Worm (Caenorhabditis elegans) whole organism, L4 larva: ENCODE results near the gene ceh-30.

Experiments used
- D1046.2 ChIP-seq: fragments of 200-800 bp; sonication (Bioruptor generic); IDR thresholded peaks from 2 replicates; pipeline ENCODE4 v1.3.6; 2022; ENCODE audit warnings: missing genetic modification characterization, missing compliant biosample characterization
- F49E8.2 ChIP-seq: sonication (generic microtip); optimal IDR thresholded peaks from 2 replicates; lab custom pipeline; 2016; ENCODE audit warnings: missing compliant biosample characterization, mild to moderate bottlenecking, missing genetic modification characterization, borderline replicate concordance
- Y105C5A.15 ChIP-seq: fragments of 200-800 bp; sonication (Bioruptor generic); IDR thresholded peaks from 2 replicates; pipeline ENCODE4 v1.3.6; 2022; ENCODE audit warnings: missing genetic modification characterization, missing compliant biosample characterization
- Y48G9A.11 ChIP-seq: fragments of 200-800 bp; sonication (Bioruptor generic); IDR thresholded peaks from 2 replicates; pipeline ENCODE4 v1.3.6; 2022; ENCODE audit warnings: missing genetic modification reagents, missing genetic modification characterization, missing compliant biosample characterization
- Y75B8A.6 ChIP-seq: fragments of 200-800 bp; sonication (Bioruptor generic); IDR thresholded peaks from 2 replicates; pipeline ENCODE4 v1.3.6; 2022; ENCODE audit warnings: missing genetic modification reagents, missing genetic modification characterization, missing compliant biosample characterization
- ZK546.5 ChIP-seq, 2 experiments: sonication (generic microtip); optimal IDR thresholded peaks; 2 replicates each; lab custom pipeline; 2017; ENCODE audit warnings: missing biosample characterization in 2 of 2, missing genetic modification characterization in 2 of 2
- aha-1 ChIP-seq: fragments of 150-350 bp; peaks from one replicate; lab custom pipeline; 2014; ENCODE audit warnings: missing biosample characterization, missing genetic modification characterization
- aly-2 ChIP-seq: sonication (generic microtip); optimal IDR thresholded peaks from 2 replicates; lab custom pipeline; 2018; ENCODE audit warnings: missing biosample characterization, missing genetic modification characterization
- arid-1 ChIP-seq: fragments of 200-800 bp; sonication (Bioruptor generic); conservative IDR thresholded peaks from 2 replicates; pipeline ENCODE4 v1.3.6; 2022; ENCODE audit warnings: missing genetic modification reagents, missing genetic modification characterization, missing compliant biosample characterization
- ceh-32 ChIP-seq: sonication (generic microtip); optimal IDR thresholded peaks from 2 replicates; lab custom pipeline; 2016; ENCODE audit warnings: mild to moderate bottlenecking, missing genetic modification characterization, missing compliant biosample characterization; ENCODE audit not compliant: poor library complexity
- ceh-44 ChIP-seq: fragments of 200-800 bp; sonication (Bioruptor generic); IDR thresholded peaks from 2 replicates; pipeline ENCODE4 v1.3.6; 2022; ENCODE audit warnings: missing genetic modification reagents, missing genetic modification characterization, missing compliant biosample characterization
- ceh-82 ChIP-seq: sonication (generic microtip); optimal IDR thresholded peaks from 2 replicates; lab custom pipeline; 2017; ENCODE audit warnings: missing biosample characterization, missing genetic modification characterization
- ces-1 ChIP-seq: fragments of 150-350 bp; sonication (generic microtip); optimal IDR thresholded peaks from 4 replicates; lab custom pipeline; 2014; ENCODE audit warnings: missing biosample characterization, missing genetic modification reagents, missing genetic modification characterization
- cey-2 ChIP-seq: sonication (generic microtip); optimal IDR thresholded peaks from 3 replicates; lab custom pipeline; 2017; ENCODE audit warnings: missing genetic modification characterization, mild to moderate bottlenecking, missing compliant biosample characterization, antibody characterized with exemption, borderline replicate concordance; ENCODE audit not compliant: insufficient read depth
- ctbp-1 ChIP-seq: fragments of 200-800 bp; sonication (Bioruptor generic); IDR thresholded peaks from 2 replicates; pipeline ENCODE4 v1.3.6; 2022; ENCODE audit warnings: missing genetic modification reagents, missing genetic modification characterization, missing compliant biosample characterization
- daf-16 ChIP-seq, 3 experiments: sonication (generic microtip); optimal IDR thresholded peaks; 2 replicates each; lab custom pipeline; 2016 to 2017; ENCODE audit warnings: missing genetic modification characterization in 3 of 3, missing genetic modification reagents in 3 of 3, mild to moderate bottlenecking in 2 of 3, missing compliant biosample characterization in 2 of 3, missing biosample characterization in 1 of 3, moderate library complexity in 1 of 3
- daf-8 ChIP-seq: fragments of 200-800 bp; sonication (Bioruptor generic); IDR thresholded peaks from 2 replicates; pipeline ENCODE4 v1.3.6; 2022; ENCODE audit warnings: missing genetic modification characterization, missing compliant biosample characterization
- dpl-1 ChIP-seq: fragments of 150-350 bp; optimal IDR thresholded peaks from 2 replicates; lab custom pipeline; 2014; ENCODE audit warnings: missing biosample characterization, missing genetic modification reagents, missing genetic modification characterization
- duxl-1 ChIP-seq: sonication (generic microtip); optimal IDR thresholded peaks from 2 replicates; lab custom pipeline; 2016; ENCODE audit warnings: mild to moderate bottlenecking, missing genetic modification characterization, moderate library complexity, missing compliant biosample characterization; ENCODE audit not compliant: poor library complexity
- egl-27 ChIP-seq: sonication (generic microtip); optimal IDR thresholded peaks from 3 replicates; lab custom pipeline; 2017; ENCODE audit warnings: missing biosample characterization, missing genetic modification reagents, missing genetic modification characterization
- egl-43 ChIP-seq: fragments of 200-800 bp; sonication (Bioruptor generic); IDR thresholded peaks from 2 replicates; pipeline ENCODE4 v1.3.6; 2022; ENCODE audit warnings: missing genetic modification reagents, missing genetic modification characterization, missing compliant biosample characterization
- fkh-10 ChIP-seq: fragments of 150-350 bp; optimal IDR thresholded peaks from 2 replicates; lab custom pipeline; 2014; ENCODE audit warnings: missing biosample characterization, missing genetic modification reagents, missing genetic modification characterization
- hlh-11 ChIP-seq: fragments of 200-800 bp; sonication (Bioruptor generic); optimal IDR thresholded peaks from 2 replicates; lab custom pipeline; 2018; ENCODE audit warnings: mild to moderate bottlenecking, missing genetic modification characterization, missing compliant biosample characterization
- hmg-1.1 ChIP-seq: fragments of 200-800 bp; sonication (Bioruptor generic); IDR thresholded peaks from 2 replicates; pipeline ENCODE4 v1.3.6; 2022; ENCODE audit warnings: missing genetic modification reagents, missing genetic modification characterization, missing compliant biosample characterization
- jun-1 ChIP-seq: fragments of 150-350 bp; optimal IDR thresholded peaks from 2 replicates; lab custom pipeline; 2014; ENCODE audit warnings: missing biosample characterization, missing genetic modification reagents, missing genetic modification characterization
- lim-7 ChIP-seq: fragments of 200-800 bp; sonication (Bioruptor generic); IDR thresholded peaks from 2 replicates; pipeline ENCODE4 v1.3.6; 2022; ENCODE audit warnings: missing genetic modification characterization, missing compliant biosample characterization
- lin-1 ChIP-seq: fragments of 200-800 bp; sonication (Bioruptor generic); IDR thresholded peaks from 2 replicates; pipeline ENCODE4 v1.3.6; 2022; ENCODE audit warnings: missing genetic modification reagents, missing genetic modification characterization, missing compliant biosample characterization
- lin-15B ChIP-seq: fragments of 150-350 bp; sonication (generic microtip); optimal IDR thresholded peaks from 3 replicates; lab custom pipeline; 2014; ENCODE audit warnings: missing biosample characterization, missing genetic modification characterization
- lin-38 ChIP-seq: fragments of 200-800 bp; sonication (Bioruptor generic); IDR thresholded peaks from 2 replicates; pipeline ENCODE4 v1.3.6; 2022; ENCODE audit warnings: missing genetic modification reagents, missing genetic modification characterization, missing compliant biosample characterization
- madf-5 ChIP-seq, 2 experiments: fragments of 200-800 bp; sonication (Bioruptor generic); IDR thresholded peaks; 2 replicates each; pipeline ENCODE4 v1.3.6; 2022; ENCODE audit warnings: missing compliant biosample characterization in 2 of 2, missing genetic modification characterization in 2 of 2
- mes-2 ChIP-seq: sonication (generic microtip); optimal IDR thresholded peaks from 2 replicates; lab custom pipeline; 2016; ENCODE audit warnings: missing genotype, mild to moderate bottlenecking, missing genetic modification characterization, missing compliant biosample characterization; ENCODE audit not compliant: poor library complexity, severe bottlenecking
- mxl-2 ChIP-seq: fragments of 200-800 bp; sonication (Bioruptor generic); conservative IDR thresholded peaks from 2 replicates; pipeline ENCODE4 v1.3.6; 2022; ENCODE audit warnings: missing genetic modification reagents, missing genetic modification characterization, missing compliant biosample characterization
- mxl-3 ChIP-seq: fragments of 200-800 bp; sonication (Bioruptor generic); optimal IDR thresholded peaks from 2 replicates; lab custom pipeline; 2018; ENCODE audit warnings: mild to moderate bottlenecking, missing genetic modification characterization, missing compliant biosample characterization
- nhr-10 ChIP-seq: fragments of 150-350 bp; optimal IDR thresholded peaks from 2 replicates; lab custom pipeline; 2014; ENCODE audit warnings: missing biosample characterization, missing genetic modification characterization
- nhr-11 ChIP-seq: fragments of 150-350 bp; optimal IDR thresholded peaks from 2 replicates; lab custom pipeline; 2014; ENCODE audit warnings: missing biosample characterization, missing genetic modification characterization
- nhr-111 ChIP-seq: fragments of 200-800 bp; sonication (Bioruptor generic); optimal IDR thresholded peaks from 2 replicates; lab custom pipeline; 2018; ENCODE audit warnings: mild to moderate bottlenecking, missing genetic modification characterization, missing compliant biosample characterization
- nhr-237 ChIP-seq: sonication (generic microtip); optimal IDR thresholded peaks from 2 replicates; lab custom pipeline; 2017; ENCODE audit warnings: missing biosample characterization, missing genetic modification characterization
- nhr-28 ChIP-seq: fragments of 150-350 bp; optimal IDR thresholded peaks from 2 replicates; lab custom pipeline; 2014; ENCODE audit warnings: missing biosample characterization, missing genetic modification characterization
- nhr-6 ChIP-seq: fragments of 150-350 bp; optimal IDR thresholded peaks from 2 replicates; lab custom pipeline; 2014; ENCODE audit warnings: missing biosample characterization, missing genetic modification characterization
- pha-4 ChIP-seq, 2 experiments: fragments of 150-350 bp in 1 of 2; fragments of 200-800 bp in 1 of 2; sonication (Bioruptor generic) in 1 of 2; IDR thresholded peaks in 1 of 2; optimal IDR thresholded peaks in 1 of 2; 2 replicates each; pipeline versions ENCODE4 v1.3.6 to Lab custom; 2014 to 2022; ENCODE audit warnings: missing genetic modification characterization in 2 of 2, missing genetic modification reagents in 2 of 2, missing biosample characterization in 1 of 2, missing compliant biosample characterization in 1 of 2
- pqm-1 ChIP-seq: sonication (generic microtip); optimal IDR thresholded peaks from 2 replicates; lab custom pipeline; 2017; ENCODE audit warnings: missing biosample characterization, missing genetic modification characterization
- snpc-1.2 ChIP-seq: fragments of 200-800 bp; sonication (Bioruptor generic); IDR thresholded peaks from 2 replicates; pipeline ENCODE4 v1.3.6; 2022; ENCODE audit warnings: missing genetic modification reagents, missing genetic modification characterization, missing compliant biosample characterization
- spr-1 ChIP-seq: sonication (generic microtip); optimal IDR thresholded peaks from 2 replicates; lab custom pipeline; 2016; ENCODE audit warnings: mild to moderate bottlenecking, missing genetic modification characterization, missing compliant biosample characterization
- spr-3 ChIP-seq: fragments of 200-800 bp; sonication (Bioruptor generic); optimal IDR thresholded peaks from 2 replicates; lab custom pipeline; 2018; ENCODE audit warnings: mild to moderate bottlenecking, missing genetic modification characterization, missing compliant biosample characterization
- tag-97 ChIP-seq: fragments of 200-800 bp; sonication (Bioruptor generic); IDR thresholded peaks from 2 replicates; pipeline ENCODE4 v1.3.6; 2022; ENCODE audit warnings: missing genetic modification characterization, missing compliant biosample characterization
- unc-130 ChIP-seq: sonication (generic microtip); optimal IDR thresholded peaks from 2 replicates; lab custom pipeline; 2016; ENCODE audit warnings: missing genetic modification reagents, missing genetic modification characterization, missing compliant biosample characterization
- vab-7 ChIP-seq: fragments of 200-800 bp; sonication (Bioruptor generic); IDR thresholded peaks from 2 replicates; pipeline ENCODE4 v1.3.6; 2022; ENCODE audit warnings: missing genetic modification reagents, missing genetic modification characterization, missing compliant biosample characterization
- zfp-2 ChIP-seq: sonication (generic microtip); optimal IDR thresholded peaks from 2 replicates; lab custom pipeline; 2016; ENCODE audit warnings: mild to moderate bottlenecking, missing genetic modification characterization, missing compliant biosample characterization
- zfp-3 ChIP-seq: fragments of 200-800 bp; sonication (Bioruptor generic); conservative IDR thresholded peaks from 2 replicates; pipeline ENCODE4 v1.3.6; 2022; ENCODE audit warnings: missing genetic modification reagents, missing genetic modification characterization, missing compliant biosample characterization
- ztf-11 ChIP-seq: fragments of 150-350 bp; optimal IDR thresholded peaks from 2 replicates; lab custom pipeline; 2014; ENCODE audit warnings: missing biosample characterization, missing genetic modification characterization

Gene ceh-30

ce11 chrX:3111687-3112086 lies 48.3 kb downstream of the ceh-30 start (continued):
- peak; percentile 71 for TF ChIP-seq mes-2 (tag; lab: Kevin White, UChicago)
- TF ChIP-seq ZK546.5 (tag; optimal IDR thresholded peaks at IDR 0.05; lab: Kevin White, UChicago), result no peak
- no peak for TF ChIP-seq Y48G9A.11 (GFP tag; lab: Robert Waterston, UW)
- TF ChIP-seq egl-27, result no peak
- no peak for TF ChIP-seq hmg-1.1 (GFP tag; lab: Robert Waterston, UW)
- no peak for TF ChIP-seq ceh-44
- peak; percentile 77 for TF ChIP-seq nhr-6 (tag; lab: Kevin White, UChicago)
- no peak for TF ChIP-seq ztf-11 (tag; lab: Kevin White, UChicago)
- no peak for TF ChIP-seq nhr-10
- TF ChIP-seq zfp-3, result 0 out of 2 replicates have a peak, but pooled peaks have one; percentile 75
- TF ChIP-seq duxl-1 (tag; lab: Kevin White, UChicago), result peak; percentile 60
- TF ChIP-seq Y75B8A.6 (GFP tag; lab: Robert Waterston, UW), result no peak
- TF ChIP-seq nhr-11, result peak; percentile 78
- TF ChIP-seq fkh-10, result no peak
- no peak for TF ChIP-seq snpc-1.2 (GFP tag; lab: Robert Waterston, UW)
- no peak for TF ChIP-seq Y105C5A.15
- TF ChIP-seq lim-7 (GFP tag; lab: Robert Waterston, UW), result no peak
- no peak for TF ChIP-seq dpl-1 (GFP tag; lab: Kevin White, UChicago)
- TF ChIP-seq spr-1, result no peak
- no peak for TF ChIP-seq cey-2 (tag; lab: Kevin White, UChicago)
- TF ChIP-seq hlh-11, result no peak
- no peak for TF ChIP-seq aly-2 (tag; lab: Kevin White, UChicago)
- TF ChIP-seq pha-4 (GFP tag; IDR thresholded peaks at IDR 0.05; lab: Robert Waterston, UW), result no peak
- TF ChIP-seq pha-4 (tag; optimal IDR thresholded peaks at IDR 0.05; lab: Kevin White, UChicago), result no peak
- no peak for TF ChIP-seq ceh-82 (tag; lab: Kevin White, UChicago)
- no peak for TF ChIP-seq ctbp-1
- TF ChIP-seq lin-15B (tag; lab: Kevin White, UChicago), result no peak
- peak; percentile 28; the same call in 1 of the 2 replicates for TF ChIP-seq lin-38 (GFP tag; lab: Robert Waterston, UW)
- no peak for TF ChIP-seq pqm-1 (tag; lab: Kevin White, UChicago)
- no peak for TF ChIP-seq spr-3 (GFP tag; lab: Kevin White, UChicago)
- TF ChIP-seq ces-1 (GFP tag; lab: Kevin White, UChicago), result no peak
- no peak for TF ChIP-seq unc-130 (GFP tag; lab: Kevin White, UChicago)
- no peak for TF ChIP-seq zfp-2
- TF ChIP-seq ceh-32 (tag; lab: Kevin White, UChicago), result no peak
- no peak for TF ChIP-seq nhr-237 (tag; lab: Kevin White, UChicago)
- TF ChIP-seq daf-16 (GFP tag; optimal IDR thresholded peaks at IDR 0.05; lab: Kevin White, UChicago), result peak in 1 of 2 experiments; percentile 83
- peak; percentile 69 for TF ChIP-seq daf-16 (tag; optimal IDR thresholded peaks at IDR 0.05; lab: Kevin White, UChicago)
- no peak for TF ChIP-seq daf-8 (GFP tag; lab: Robert Waterston, UW)
- 0 out of 2 replicates have a peak, but pooled peaks have one; percentile 44 for TF ChIP-seq lin-1 (GFP tag; lab: Robert Waterston, UW)
- TF ChIP-seq jun-1 (tag; lab: Kevin White, UChicago), result no peak
- no peak for TF ChIP-seq nhr-28 (tag; lab: Kevin White, UChicago)
- TF ChIP-seq madf-5 (GFP tag; IDR thresholded peaks at IDR 0.05; lab: Robert Waterston, UW), result no peak
- no peak for TF ChIP-seq tag-97
- peak; percentile 99 for TF ChIP-seq aha-1
- no peak for TF ChIP-seq F49E8.2 (tag; lab: Kevin White, UChicago)
- TF ChIP-seq arid-1 (GFP tag; lab: Robert Waterston, UW), result no peak
- TF ChIP-seq D1046.2 (GFP tag; lab: Robert Waterston, UW), result 0 out of 2 replicates have a peak, but pooled peaks have one; percentile 63
- TF ChIP-seq mxl-3 (GFP tag; lab: Kevin White, UChicago), result peak; percentile 4
- no peak for TF ChIP-seq vab-7 (GFP tag; lab: Robert Waterston, UW)
- no peak for TF ChIP-seq nhr-111
- TF ChIP-seq mxl-2, result no peak
- TF ChIP-seq egl-43 (GFP tag; lab: Robert Waterston, UW), result no peak
